Worm (Caenorhabditis elegans): ENCODE results near the gene C16C8.21.

C16C8.21 gene

ce11 chrII:3416528-3416927, 31.5 kb upstream of the C16C8.21 start, which contains the start of gene nep-6:
Gene nep-6, plus strand, starts transcription at chrII:3416828.
- TF ChIP-seq lsy-2 (tag; optimal IDR thresholded peaks at IDR 0.05) (no peak), nhr-10 (tag; optimal IDR thresholded peaks at IDR 0.05) (no peak), ZK546.5 (tag; optimal IDR thresholded peaks at IDR 0.05) (no peak), mab-5 (tag; optimal IDR thresholded peaks at IDR 0.05) (no peak), mdl-1 (tag; optimal IDR thresholded peaks at IDR 0.05) (no peak), aly-2 (tag; optimal IDR thresholded peaks at IDR 0.05) (no peak), nhr-25 (tag; optimal IDR thresholded peaks at IDR 0.05) (no peak), nhr-237 (tag; optimal IDR thresholded peaks at IDR 0.05) (no peak), lin-39 (tag; optimal IDR thresholded peaks at IDR 0.05) (no peak), nhr-77 (tag; optimal IDR thresholded peaks at IDR 0.05) (no peak), lin-11 (tag; optimal IDR thresholded peaks at IDR 0.05) (no peak), ztf-4 (tag; optimal IDR thresholded peaks at IDR 0.05) (no peak), lin-13 (GFP tag; optimal IDR thresholded peaks at IDR 0.05) (no peak), gmeb-1 (tag; optimal IDR thresholded peaks at IDR 0.05) (no peak), Y55F3AM.14 (GFP tag; optimal IDR thresholded peaks at IDR 0.05) (no peak), alr-1 (tag; optimal IDR thresholded peaks at IDR 0.05) (no peak), sma-9 (GFP tag; optimal IDR thresholded peaks at IDR 0.05) (no peak), sma-9 (tag; optimal IDR thresholded peaks at IDR 0.05) (no peak), egl-27 (tag; optimal IDR thresholded peaks at IDR 0.05) (no peak), ztf-11 (tag; optimal IDR thresholded peaks at IDR 0.05) (no peak)

ce11 chrII:3422938-3423337, 25.1 kb upstream of the C16C8.21 start:
- TF ChIP-seq lin-13 (GFP tag; optimal IDR thresholded peaks at IDR 0.05) (no peak), sma-3 (GFP tag; optimal IDR thresholded peaks at IDR 0.05) (no peak), zag-1 (tag; optimal IDR thresholded peaks at IDR 0.05) (no peak), nhr-237 (tag; optimal IDR thresholded peaks at IDR 0.05) (no peak), blmp-1 (tag; optimal IDR thresholded peaks at IDR 0.05; ENCODE audit: insufficient read depth) (no peak), ztf-1 (GFP tag; conservative IDR thresholded peaks at IDR 0.05) (no peak)

ce11 chrII:3425433-3425832, 22.6 kb upstream of the C16C8.21 start, which contains the start of gene nep-11:
Gene nep-11, minus strand, starts transcription at chrII:3425533.
- TF ChIP-seq lin-13 (GFP tag; optimal IDR thresholded peaks at IDR 0.05) (no peak), ceh-16 (tag; optimal IDR thresholded peaks at IDR 0.05) (no peak), nhr-6 (tag; optimal IDR thresholded peaks at IDR 0.05) (no peak), sem-4 (tag; optimal IDR thresholded peaks at IDR 0.05) (no peak), egl-27 (tag; optimal IDR thresholded peaks at IDR 0.05) (no peak), skn-1 (tag; optimal IDR thresholded peaks at IDR 0.05) (no peak), ZK546.5 (tag; optimal IDR thresholded peaks at IDR 0.05) (no peak), nhr-77 (tag; optimal IDR thresholded peaks at IDR 0.05) (no peak), unc-55 (GFP tag; optimal IDR thresholded peaks at IDR 0.05) (no peak), ztf-1 (GFP tag; conservative IDR thresholded peaks at IDR 0.05) (no peak), Y55F3AM.14 (GFP tag; optimal IDR thresholded peaks at IDR 0.05) (no peak), lin-39 (tag; optimal IDR thresholded peaks at IDR 0.05) (no peak), crh-2 (tag; optimal IDR thresholded peaks at IDR 0.05) (no peak), nhr-12 (tag; optimal IDR thresholded peaks at IDR 0.05) (no peak), nhr-10 (tag; optimal IDR thresholded peaks at IDR 0.05) (no peak), ceh-82 (tag; optimal IDR thresholded peaks at IDR 0.05) (no peak), lin-11 (tag; optimal IDR thresholded peaks at IDR 0.05) (no peak), sma-3 (GFP tag; optimal IDR thresholded peaks at IDR 0.05) (no peak), elt-1 (tag; optimal IDR thresholded peaks at IDR 0.05) (no peak)

- TF ChIP-seq sma-3 (GFP tag; optimal IDR thresholded peaks at IDR 0.05) = no peak
- peak; percentile 17 for TF ChIP-seq lin-13 (GFP tag; optimal IDR thresholded peaks at IDR 0.05)
- TF ChIP-seq sma-9 (GFP tag; optimal IDR thresholded peaks at IDR 0.05) = no peak
- TF ChIP-seq sma-9 (tag; optimal IDR thresholded peaks at IDR 0.05) = no peak
- TF ChIP-seq C34F6.9 (tag; optimal IDR thresholded peaks at IDR 0.05) = peak; percentile 56
- no peak for TF ChIP-seq Y55F3AM.14 (GFP tag; optimal IDR thresholded peaks at IDR 0.05)
- TF ChIP-seq nhr-23 (tag; optimal IDR thresholded peaks at IDR 0.05) = no peak
- no peak for TF ChIP-seq nhr-6 (tag; optimal IDR thresholded peaks at IDR 0.05)
- no peak for TF ChIP-seq sem-4 (tag; optimal IDR thresholded peaks at IDR 0.05)
- TF ChIP-seq nhr-10 (tag; optimal IDR thresholded peaks at IDR 0.05) = no peak
- TF ChIP-seq nhr-11 (tag; optimal IDR thresholded peaks at IDR 0.05) = no peak
- no peak for TF ChIP-seq nhr-25 (tag; optimal IDR thresholded peaks at IDR 0.05)
- peak in 1 of 2 experiments; percentile 49 for TF ChIP-seq lsy-2 (tag; optimal IDR thresholded peaks at IDR 0.05)
- TF ChIP-seq unc-55 (GFP tag; optimal IDR thresholded peaks at IDR 0.05) = peak; percentile 73
- TF ChIP-seq F13H6.1 (tag; optimal IDR thresholded peaks at IDR 0.05) = peak; percentile 1
- no peak for TF ChIP-seq elt-1 (tag; optimal IDR thresholded peaks at IDR 0.05)
- no peak for TF ChIP-seq R02D3.7 (tag; optimal IDR thresholded peaks at IDR 0.05)
- no peak for TF ChIP-seq aly-2 (tag; optimal IDR thresholded peaks at IDR 0.05)
- TF ChIP-seq nhr-237 (tag; optimal IDR thresholded peaks at IDR 0.05) = no peak
- TF ChIP-seq alr-1 (tag; optimal IDR thresholded peaks at IDR 0.05) = no peak
- peak; percentile 66 for TF ChIP-seq lin-11 (tag; optimal IDR thresholded peaks at IDR 0.05)
- no peak for TF ChIP-seq mab-5 (tag; optimal IDR thresholded peaks at IDR 0.05)
- no peak for TF ChIP-seq nhr-21 (tag; optimal IDR thresholded peaks at IDR 0.05)
- no peak for TF ChIP-seq ztf-11 (tag; optimal IDR thresholded peaks at IDR 0.05)
- no peak for TF ChIP-seq gmeb-1 (tag; optimal IDR thresholded peaks at IDR 0.05)
- no peak for TF ChIP-seq elt-3 (tag; optimal IDR thresholded peaks at IDR 0.05)
- no peak for TF ChIP-seq nhr-12 (tag; optimal IDR thresholded peaks at IDR 0.05)
- no peak for TF ChIP-seq ceh-82 (tag; optimal IDR thresholded peaks at IDR 0.05)
- no peak for TF ChIP-seq ceh-16 (tag; optimal IDR thresholded peaks at IDR 0.05)
- no peak for TF ChIP-seq egl-27 (tag; optimal IDR thresholded peaks at IDR 0.05)
- no peak for TF ChIP-seq peb-1 (tag; optimal IDR thresholded peaks at IDR 0.05)
- TF ChIP-seq zag-1 (tag; optimal IDR thresholded peaks at IDR 0.05) = peak; percentile 9
- TF ChIP-seq mbf-1 (tag; optimal IDR thresholded peaks at IDR 0.05) = no peak
- no peak for TF ChIP-seq fos-1 (tag; optimal IDR thresholded peaks at IDR 0.05)
Observed at ce11 chrII:3428158-3428704, 19.8 kb upstream of the C16C8.21 start.
